Worm (Caenorhabditis elegans) whole organism, young adult: ENCODE measurements around the gene F19C7.8.

ENCODE experiments used
- B0035.1 ChIP-seq: sonication (generic microtip); optimal IDR thresholded peaks from 2 replicates; lab custom pipeline; 2016; ENCODE audit warnings: missing genetic modification characterization, mild to moderate bottlenecking, missing compliant biosample characterization, missing genotype, missing genetic modification reagents
- F10E7.11 ChIP-seq: sonication (generic microtip); optimal IDR thresholded peaks from 2 replicates; lab custom pipeline; 2017; ENCODE audit warnings: mild to moderate bottlenecking, missing genetic modification characterization, moderate library complexity, missing compliant biosample characterization
- F23B12.7 ChIP-seq: sonication (generic microtip); optimal IDR thresholded peaks from 2 replicates; lab custom pipeline; 2017; ENCODE audit warnings: missing genetic modification characterization, mild to moderate bottlenecking, missing compliant biosample characterization, antibody characterized with exemption, moderate library complexity; ENCODE audit not compliant: insufficient read depth
- F33H1.4 ChIP-seq: fragments of 200-800 bp; sonication (Bioruptor generic); IDR thresholded peaks from 2 replicates; pipeline ENCODE4 v1.3.6; 2022; ENCODE audit warnings: missing genetic modification reagents, missing genetic modification characterization, missing compliant biosample characterization
- F57C9.4 ChIP-seq: sonication (generic microtip); optimal IDR thresholded peaks from 2 replicates; lab custom pipeline; 2017; ENCODE audit warnings: mild to moderate bottlenecking, missing genetic modification characterization, missing compliant biosample characterization
- K12H6.12 ChIP-seq: fragments of 200-800 bp; sonication (Bioruptor generic); optimal IDR thresholded peaks from 2 replicates; lab custom pipeline; 2018; ENCODE audit warnings: mild to moderate bottlenecking, missing genetic modification characterization, missing compliant biosample characterization
- T07F8.4 ChIP-seq: sonication (generic microtip); optimal IDR thresholded peaks from 2 replicates; lab custom pipeline; 2016; ENCODE audit warnings: mild to moderate bottlenecking, missing genetic modification characterization, moderate library complexity, missing compliant biosample characterization
- Y56A3A.18 ChIP-seq: fragments of 200-800 bp; sonication (Bioruptor generic); IDR thresholded peaks from 2 replicates; pipeline ENCODE4 v1.3.6; 2022; ENCODE audit warnings: missing genetic modification reagents, missing genetic modification characterization, missing compliant biosample characterization
- Y67H2A.10 ChIP-seq: fragments of 200-800 bp; sonication (Bioruptor generic); conservative IDR thresholded peaks from 2 replicates; pipeline ENCODE4 v1.3.6; 2022; ENCODE audit warnings: missing genetic modification reagents, missing genetic modification characterization, missing compliant biosample characterization
- akir-1 ChIP-seq: fragments of 200-800 bp; sonication (Bioruptor generic); optimal IDR thresholded peaks from 2 replicates; lab custom pipeline; 2018; ENCODE audit warnings: mild to moderate bottlenecking, missing genetic modification characterization, moderate library complexity, missing compliant biosample characterization
- aptf-3 ChIP-seq: fragments of 200-800 bp; sonication (Bioruptor generic); IDR thresholded peaks from 2 replicates; pipeline ENCODE4 v1.3.6; 2022; ENCODE audit warnings: missing genetic modification characterization, missing compliant biosample characterization
- attf-5 ChIP-seq: fragments of 200-800 bp; sonication (Bioruptor generic); optimal IDR thresholded peaks from 2 replicates; lab custom pipeline; 2018; ENCODE audit warnings: mild to moderate bottlenecking, missing genetic modification characterization, missing compliant biosample characterization
- bed-1 ChIP-seq: fragments of 200-800 bp; sonication (Bioruptor generic); IDR thresholded peaks from 2 replicates; pipeline ENCODE4 v1.3.6; 2022; ENCODE audit warnings: missing genetic modification reagents, missing genetic modification characterization, missing compliant biosample characterization
- cebp-2 ChIP-seq: fragments of 200-800 bp; sonication (Bioruptor generic); IDR thresholded peaks from 2 replicates; pipeline ENCODE4 v1.3.6; 2022; ENCODE audit warnings: missing genetic modification characterization, missing compliant biosample characterization
- ceh-100 ChIP-seq: fragments of 200-800 bp; sonication (Bioruptor generic); IDR thresholded peaks from 2 replicates; pipeline ENCODE4 v1.3.6; 2022; ENCODE audit warnings: missing genetic modification reagents, missing genetic modification characterization, missing compliant biosample characterization
- ceh-58 ChIP-seq: fragments of 200-800 bp; sonication (Bioruptor generic); IDR thresholded peaks from 2 replicates; pipeline ENCODE4 v1.3.6; 2022; ENCODE audit warnings: missing genetic modification characterization, missing compliant biosample characterization
- chd-7 ChIP-seq: sonication (generic microtip); optimal IDR thresholded peaks from 2 replicates; lab custom pipeline; 2016; ENCODE audit warnings: mild to moderate bottlenecking, missing genetic modification characterization, moderate library complexity, missing compliant biosample characterization
- dox-1 ChIP-seq: fragments of 200-800 bp; sonication (Bioruptor generic); IDR thresholded peaks from 2 replicates; pipeline ENCODE4 v1.3.6; 2022; ENCODE audit warnings: missing genetic modification reagents, missing genetic modification characterization, missing compliant biosample characterization
- egl-18 ChIP-seq: fragments of 200-800 bp; sonication (Bioruptor generic); IDR thresholded peaks from 2 replicates; pipeline ENCODE4 v1.3.6; 2022; ENCODE audit warnings: missing genetic modification reagents, missing genetic modification characterization, missing compliant biosample characterization
- fkh-3 ChIP-seq: sonication (generic microtip); optimal IDR thresholded peaks from 2 replicates; lab custom pipeline; 2016; ENCODE audit warnings: mild to moderate bottlenecking, missing genetic modification characterization, missing compliant biosample characterization
- hlh-12 ChIP-seq: sonication (generic microtip); optimal IDR thresholded peaks from 2 replicates; lab custom pipeline; 2016; ENCODE audit warnings: missing genetic modification characterization, missing compliant biosample characterization
- hlh-26 ChIP-seq: fragments of 200-800 bp; sonication (Bioruptor generic); conservative IDR thresholded peaks from 2 replicates; pipeline ENCODE4 v1.3.6; 2022; ENCODE audit warnings: missing genetic modification reagents, missing genetic modification characterization, missing compliant biosample characterization
- hmg-1.2 ChIP-seq: fragments of 200-800 bp; sonication (Bioruptor generic); IDR thresholded peaks from 2 replicates; pipeline ENCODE4 v1.3.6; 2022; ENCODE audit warnings: missing genetic modification reagents, missing genetic modification characterization, missing compliant biosample characterization
- hmg-20 ChIP-seq: fragments of 200-800 bp; sonication (Bioruptor generic); IDR thresholded peaks from 2 replicates; pipeline ENCODE4 v1.3.6; 2022; ENCODE audit warnings: missing genetic modification reagents, missing genetic modification characterization, missing compliant biosample characterization
- let-607 ChIP-seq, 2 experiments: fragments of 200-800 bp in 1 of 2; sonication (Bioruptor generic) in 1 of 2; sonication (generic microtip) in 1 of 2; optimal IDR thresholded peaks; 2 replicates each; lab custom pipeline; 2016 to 2018; ENCODE audit warnings: mild to moderate bottlenecking in 2 of 2, missing compliant biosample characterization in 2 of 2, missing genetic modification characterization in 2 of 2, moderate library complexity in 2 of 2, missing genotype in 1 of 2
- lin-35 ChIP-seq, 3 experiments: fragments of 150-350 bp in 2 of 3; sonication (generic microtip) in 1 of 3; optimal IDR thresholded peaks; 2 replicates each; lab custom pipeline; 2014 to 2018; ENCODE audit warnings: missing biosample characterization in 3 of 3, missing genetic modification characterization in 3 of 3, missing genetic modification reagents in 3 of 3
- lin-54 ChIP-seq: fragments of 200-800 bp; sonication (Bioruptor generic); optimal IDR thresholded peaks from 2 replicates; lab custom pipeline; 2018; ENCODE audit warnings: mild to moderate bottlenecking, missing genetic modification characterization, missing compliant biosample characterization
- lir-1 ChIP-seq: fragments of 200-800 bp; sonication (Bioruptor generic); conservative IDR thresholded peaks from 2 replicates; pipeline ENCODE4 v1.3.6; 2022; ENCODE audit warnings: missing genetic modification reagents, missing genetic modification characterization, missing compliant biosample characterization
- madf-3 ChIP-seq: fragments of 200-800 bp; sonication (Bioruptor generic); IDR thresholded peaks from 2 replicates; pipeline ENCODE4 v1.3.6; 2022; ENCODE audit warnings: missing genetic modification reagents, missing genetic modification characterization, missing compliant biosample characterization
- madf-6 ChIP-seq: fragments of 200-800 bp; sonication (Bioruptor generic); IDR thresholded peaks from 2 replicates; pipeline ENCODE4 v1.3.6; 2022; ENCODE audit warnings: missing genetic modification reagents, missing genetic modification characterization, missing compliant biosample characterization
- madf-8 ChIP-seq: fragments of 200-800 bp; sonication (Bioruptor generic); conservative IDR thresholded peaks from 2 replicates; pipeline ENCODE4 v1.3.6; 2022; ENCODE audit warnings: missing genetic modification reagents, missing genetic modification characterization, missing compliant biosample characterization
- mel-28 ChIP-seq: sonication (generic microtip); optimal IDR thresholded peaks from 2 replicates; lab custom pipeline; 2016; ENCODE audit warnings: borderline replicate concordance, mild to moderate bottlenecking, missing genetic modification characterization, missing compliant biosample characterization
- nfyb-1 ChIP-seq: fragments of 200-800 bp; sonication (Bioruptor generic); IDR thresholded peaks from 2 replicates; pipeline ENCODE4 v1.3.6; 2022; ENCODE audit warnings: missing genetic modification reagents, missing genetic modification characterization, missing compliant biosample characterization
- nhr-80 ChIP-seq: sonication (generic microtip); optimal IDR thresholded peaks from 2 replicates; lab custom pipeline; 2016; ENCODE audit warnings: missing genetic modification characterization, missing compliant biosample characterization
- pbrm-1 ChIP-seq: fragments of 200-800 bp; sonication (Bioruptor generic); IDR thresholded peaks from 2 replicates; pipeline ENCODE4 v1.3.6; 2022; ENCODE audit warnings: missing genetic modification reagents, missing genetic modification characterization, missing compliant biosample characterization
- rcor-1 ChIP-seq: fragments of 200-800 bp; sonication (Bioruptor generic); IDR thresholded peaks from 2 replicates; pipeline ENCODE4 v1.3.6; 2022; ENCODE audit warnings: missing genetic modification reagents, missing genetic modification characterization, missing compliant biosample characterization
- repo-1 ChIP-seq: sonication (generic microtip); optimal IDR thresholded peaks from 2 replicates; lab custom pipeline; 2017; ENCODE audit warnings: mild to moderate bottlenecking, missing genetic modification characterization, missing compliant biosample characterization
- snpc-1.1 ChIP-seq: sonication (generic microtip); optimal IDR thresholded peaks from 2 replicates; lab custom pipeline; 2017; ENCODE audit warnings: missing genetic modification characterization, mild to moderate bottlenecking, missing compliant biosample characterization, antibody characterized with exemption, moderate library complexity, missing genotype, missing genetic modification reagents; ENCODE audit not compliant: insufficient read depth
- snpc-1.3 ChIP-seq: sonication (generic microtip); optimal IDR thresholded peaks from 2 replicates; lab custom pipeline; 2017; ENCODE audit warnings: missing genetic modification characterization, mild to moderate bottlenecking, missing compliant biosample characterization, antibody characterized with exemption, moderate library complexity, missing genotype, missing genetic modification reagents; ENCODE audit not compliant: insufficient read depth
- snpc-3.4 ChIP-seq: sonication (generic microtip); optimal IDR thresholded peaks from 2 replicates; lab custom pipeline; 2017; ENCODE audit warnings: missing genetic modification characterization, mild to moderate bottlenecking, missing compliant biosample characterization, antibody characterized with exemption, moderate library complexity, missing genotype, missing genetic modification reagents
- snpc-4 ChIP-seq, 5 experiments: fragments of 150-350 bp in 1 of 5; sonication (generic microtip) in 4 of 5; optimal IDR thresholded peaks; 2 replicates each; lab custom pipeline; 2014 to 2018; ENCODE audit warnings: missing genetic modification characterization in 5 of 5, missing biosample characterization in 3 of 5, antibody characterized with exemption in 2 of 5, mild to moderate bottlenecking in 2 of 5, missing compliant biosample characterization in 2 of 5, missing genotype in 2 of 5, moderate library complexity in 2 of 5, missing genetic modification reagents in 1 of 5
- tbx-9 ChIP-seq: sonication (generic microtip); optimal IDR thresholded peaks from 2 replicates; lab custom pipeline; 2016; ENCODE audit warnings: borderline replicate concordance, missing genetic modification characterization, inconsistent platforms, missing compliant biosample characterization
- zfh-2 ChIP-seq: fragments of 200-800 bp; sonication (Bioruptor generic); conservative IDR thresholded peaks from 2 replicates; pipeline ENCODE4 v1.3.6; 2022; ENCODE audit warnings: missing genetic modification reagents, missing genetic modification characterization, missing compliant biosample characterization
- ztf-18 ChIP-seq: sonication (generic microtip); optimal IDR thresholded peaks from 2 replicates; lab custom pipeline; 2016; ENCODE audit warnings: missing genotype, mild to moderate bottlenecking, missing genetic modification characterization, missing compliant biosample characterization
- ztf-26 ChIP-seq: sonication (generic microtip); optimal IDR thresholded peaks from 2 replicates; lab custom pipeline; 2017; ENCODE audit warnings: missing genetic modification characterization, missing compliant biosample characterization
- ztf-6 ChIP-seq: fragments of 200-800 bp; sonication (Bioruptor generic); IDR thresholded peaks from 2 replicates; pipeline ENCODE4 v1.3.6; 2022; ENCODE audit warnings: missing genetic modification reagents, missing genetic modification characterization, missing compliant biosample characterization

F19C7.8 gene

DNA sequence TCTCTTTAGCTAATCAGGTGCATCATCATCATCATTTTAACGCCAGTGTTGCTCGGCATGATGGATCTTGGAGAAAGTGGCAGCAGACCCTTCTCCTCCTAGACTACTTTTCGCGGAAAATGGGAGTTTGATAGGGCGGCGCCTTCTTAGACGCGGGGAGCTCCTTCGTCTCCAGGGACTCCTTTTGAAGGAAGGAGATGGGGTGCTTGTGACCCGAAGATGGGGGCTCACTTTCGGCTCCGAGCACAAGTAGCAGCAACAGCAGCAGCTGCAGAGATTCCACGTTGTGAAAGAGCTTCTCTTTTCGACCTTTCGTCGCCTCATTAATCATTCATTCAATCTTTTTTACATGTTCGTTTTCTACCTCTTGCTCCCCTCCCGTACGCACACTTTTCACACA is 29.5 kb upstream of the F19C7.8 start (continued):
- TF ChIP-seq zfh-2 (GFP tag; lab: Robert Waterston, UW) = peak; percentile 81
- TF ChIP-seq aptf-3 (GFP tag; lab: Robert Waterston, UW) = no peak
- TF ChIP-seq madf-6 (GFP tag; lab: Robert Waterston, UW) = no peak
- TF ChIP-seq cebp-2 (GFP tag; lab: Robert Waterston, UW) = no peak
- TF ChIP-seq madf-3 (GFP tag; lab: Robert Waterston, UW) = 0 out of 2 replicates have a peak, but pooled peaks have one; percentile 8
- TF ChIP-seq snpc-1.1 (tag; lab: Kevin White, UChicago) = no peak
- TF ChIP-seq madf-8 (GFP tag; lab: Robert Waterston, UW) = no peak
- TF ChIP-seq fkh-3 (tag; lab: Kevin White, UChicago) = no peak
- no peak for TF ChIP-seq repo-1 (tag; lab: Kevin White, UChicago)
- no peak for TF ChIP-seq snpc-3.4
- TF ChIP-seq ceh-58 (GFP tag; lab: Robert Waterston, UW) = no peak
- TF ChIP-seq rcor-1 (GFP tag; lab: Robert Waterston, UW) = no peak
- TF ChIP-seq tbx-9 (tag; lab: Kevin White, UChicago) = no peak
- 0 out of 2 replicates have a peak, but pooled peaks have one; percentile 11 for TF ChIP-seq dox-1 (GFP tag; lab: Robert Waterston, UW)
- TF ChIP-seq ztf-18 (tag; lab: Kevin White, UChicago) = no peak
- TF ChIP-seq B0035.1 (tag; lab: Kevin White, UChicago) = no peak
- TF ChIP-seq nfyb-1 (GFP tag; lab: Robert Waterston, UW) = 0 out of 2 replicates have a peak, but pooled peaks have one; percentile 25
- no peak for TF ChIP-seq Y67H2A.10 (GFP tag; lab: Robert Waterston, UW)
- TF ChIP-seq T07F8.4 (tag; lab: Kevin White, UChicago) = no peak
- TF ChIP-seq pbrm-1 = no peak
- no peak for TF ChIP-seq let-607 (tag; optimal IDR thresholded peaks at IDR 0.05; lab: Kevin White, UChicago)
- no peak for TF ChIP-seq F10E7.11
- no peak for TF ChIP-seq Y56A3A.18
- TF ChIP-seq F33H1.4 = no peak
- TF ChIP-seq ceh-100 (GFP tag; lab: Robert Waterston, UW) = no peak
- TF ChIP-seq lin-54 (GFP tag; lab: Kevin White, UChicago) = no peak
- no peak for TF ChIP-seq hlh-26 (GFP tag; lab: Robert Waterston, UW)
- no peak for TF ChIP-seq lir-1
- TF ChIP-seq, all 124 proteins: peak for 9

DNA sequence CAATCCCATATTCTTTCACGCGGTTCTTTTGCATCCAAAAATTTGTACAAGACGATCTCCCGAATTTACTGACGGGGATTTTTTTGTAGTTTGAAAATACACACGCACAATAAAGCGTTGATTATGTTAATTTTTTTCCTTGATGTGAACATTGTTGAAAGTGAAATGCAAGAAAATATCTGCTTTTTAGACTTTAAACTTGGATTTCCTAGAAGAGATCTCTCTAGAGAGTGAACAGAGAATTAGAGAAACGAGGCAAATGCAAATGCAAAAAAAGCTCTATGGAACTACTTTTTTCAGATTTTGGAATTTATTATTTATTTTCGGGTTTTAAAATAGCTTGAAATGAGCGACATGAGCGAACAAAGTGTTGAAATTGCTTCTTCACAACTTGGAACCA is 27.2 kb upstream of the F19C7.8 start, which contains the start of gene F29B9.1:
F29B9.1 (plus strand) TSS at position 301 of the 400 bp plus-strand sequence.
- TF ChIP-seq F33H1.4 (0 out of 2 replicates have a peak, but pooled peaks have one; percentile 29), nhr-80 (tag; lab: Kevin White, UChicago) (no peak), chd-7 (tag; lab: Kevin White, UChicago) (no peak), K12H6.12 (tag; lab: Kevin White, UChicago) (no peak), snpc-1.3 (tag; lab: Kevin White, UChicago) (peak; percentile 25), attf-5 (GFP tag; lab: Kevin White, UChicago) (no peak), hlh-12 (tag; lab: Kevin White, UChicago) (no peak), snpc-3.4 (no peak), snpc-4 (GFP tag; optimal IDR thresholded peaks at IDR 0.05; lab: Kevin White, UChicago) (no peak), snpc-4 (tag; optimal IDR thresholded peaks at IDR 0.05; lab: Kevin White, UChicago) (peak in 1 of 4 experiments; percentile 26), Y67H2A.10 (GFP tag; lab: Robert Waterston, UW) (no peak), akir-1 (GFP tag; lab: Kevin White, UChicago) (no peak), F23B12.7 (tag; lab: Kevin White, UChicago) (no peak), egl-18 (GFP tag; lab: Robert Waterston, UW) (no peak), hmg-1.2 (GFP tag; lab: Robert Waterston, UW) (no peak), hmg-20 (GFP tag; lab: Robert Waterston, UW) (no peak), mel-28 (tag; lab: Kevin White, UChicago) (no peak), F57C9.4 (tag; lab: Kevin White, UChicago) (no peak), madf-6 (GFP tag; lab: Robert Waterston, UW) (no peak), ztf-26 (no peak), lin-54 (GFP tag; lab: Kevin White, UChicago) (peak; percentile 3), ztf-6 (GFP tag; lab: Robert Waterston, UW) (no peak), bed-1 (GFP tag; lab: Robert Waterston, UW) (no peak), lin-35 (GFP tag; optimal IDR thresholded peaks at IDR 0.05; lab: Kevin White, UChicago) (no peak)
